Worm (Caenorhabditis elegans): ENCODE results near the gene grl-23.

Gene grl-23

DNA sequence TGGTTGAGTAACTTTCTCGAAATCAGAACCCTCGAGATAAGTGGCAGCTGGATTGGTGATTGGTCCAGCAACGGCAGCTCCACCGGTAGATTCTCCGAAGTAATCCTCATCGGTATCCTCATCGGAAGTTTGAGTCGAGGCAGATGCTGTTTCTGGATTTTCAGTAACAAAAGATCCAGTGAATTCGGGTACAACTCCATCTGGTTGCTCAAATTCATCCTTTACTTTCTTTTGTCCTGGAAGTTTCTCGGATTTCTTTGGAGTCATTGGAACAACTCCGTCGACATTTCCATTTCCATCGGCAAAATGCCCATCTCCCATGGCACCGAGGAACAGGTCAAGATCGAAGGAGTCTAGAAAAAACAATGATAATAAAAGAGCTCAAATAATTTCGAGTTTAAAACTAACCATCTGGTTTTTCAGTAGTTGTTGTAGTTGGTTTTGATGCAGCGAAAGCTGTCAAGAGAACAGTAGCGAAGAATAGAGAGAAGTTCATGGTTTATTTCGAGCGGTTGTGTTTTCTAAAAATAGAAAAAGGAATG is 24.0 kb downstream of the grl-23 start, which contains the start of gene F45D3.4:
Gene F45D3.4 (minus strand): TSS at position 521 of the 542 bp plus-strand sequence.
- TF ChIP-seq dmd-4 (tag; optimal IDR thresholded peaks at IDR 0.05), result no peak
- TF ChIP-seq ama-1 (optimal IDR thresholded peaks at IDR 0.05), result peak; percentile 96

DNA sequence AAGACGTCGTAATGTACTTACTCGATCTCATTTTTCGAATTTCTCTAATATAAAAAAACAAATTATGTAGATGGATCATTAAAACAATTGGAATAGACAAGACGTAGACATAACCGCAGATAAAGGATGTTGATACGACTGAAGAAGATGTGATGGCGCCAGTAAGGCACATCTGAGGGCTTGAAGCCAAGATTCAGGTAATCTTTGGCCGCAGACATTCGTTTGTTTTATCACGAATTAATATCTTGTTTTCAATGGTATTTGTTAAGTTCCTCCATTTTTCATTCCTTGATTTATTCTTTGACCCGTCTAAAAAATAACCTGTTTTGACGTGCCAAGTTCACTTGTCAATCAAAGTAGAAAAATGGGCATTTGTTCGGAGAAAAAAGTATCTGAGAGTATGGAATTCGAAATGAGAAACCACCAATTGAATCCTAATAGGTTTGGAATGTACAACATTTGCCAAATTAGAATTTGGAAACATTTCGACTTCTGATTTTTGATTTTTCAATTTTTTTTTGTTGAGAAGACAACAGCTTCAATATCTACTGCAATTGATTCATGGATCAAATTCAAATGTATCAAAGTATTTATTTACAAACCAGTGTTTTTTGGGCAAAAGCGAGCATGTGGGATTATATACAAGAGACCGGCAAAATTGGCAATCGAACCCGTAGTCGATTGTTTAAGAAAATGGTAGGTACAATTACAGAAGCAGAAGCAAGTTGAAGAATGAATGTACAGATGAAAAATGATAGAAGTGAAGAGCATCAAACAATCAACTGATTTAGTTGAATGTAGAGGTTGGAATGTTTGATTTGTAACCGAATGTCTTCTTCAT is 24.8 kb downstream of the grl-23 start:
- TF ChIP-seq ztf-1 (GFP tag; conservative IDR thresholded peaks at IDR 0.05) (no peak), zag-1 (tag; optimal IDR thresholded peaks at IDR 0.05) (no peak), mbf-1 (tag; optimal IDR thresholded peaks at IDR 0.05) (no peak), gmeb-1 (tag; optimal IDR thresholded peaks at IDR 0.05) (peak; percentile 24), ztf-11 (tag; optimal IDR thresholded peaks at IDR 0.05) (no peak), sma-9 (GFP tag; optimal IDR thresholded peaks at IDR 0.05) (peak; percentile 19), sma-9 (tag; optimal IDR thresholded peaks at IDR 0.05) (no peak), sma-3 (GFP tag; optimal IDR thresholded peaks at IDR 0.05) (peak; percentile 58), F13H6.1 (tag; optimal IDR thresholded peaks at IDR 0.05) (no peak), elt-1 (tag; optimal IDR thresholded peaks at IDR 0.05) (no peak), alr-1 (tag; optimal IDR thresholded peaks at IDR 0.05) (no peak), blmp-1 (tag; optimal IDR thresholded peaks at IDR 0.05; ENCODE audit: insufficient read depth) (no peak), dmd-4 (tag; optimal IDR thresholded peaks at IDR 0.05) (no peak), nhr-25 (tag; optimal IDR thresholded peaks at IDR 0.05) (peak; percentile 11), mdl-1 (tag; optimal IDR thresholded peaks at IDR 0.05) (no peak), nhr-21 (tag; optimal IDR thresholded peaks at IDR 0.05) (peak; percentile 78), lin-13 (GFP tag; optimal IDR thresholded peaks at IDR 0.05) (peak; percentile 42), nhr-129 (tag; optimal IDR thresholded peaks at IDR 0.05) (peak; percentile 46), nhr-11 (tag; optimal IDR thresholded peaks at IDR 0.05) (peak; percentile 58), nhr-237 (tag; optimal IDR thresholded peaks at IDR 0.05) (no peak), elt-3 (tag; optimal IDR thresholded peaks at IDR 0.05) (no peak), ztf-4 (tag; optimal IDR thresholded peaks at IDR 0.05) (no peak), sem-4 (tag; optimal IDR thresholded peaks at IDR 0.05) (peak; percentile 32), ama-1 (optimal IDR thresholded peaks at IDR 0.05) (peak; percentile 94), ZK546.5 (tag; optimal IDR thresholded peaks at IDR 0.05) (no peak), nhr-12 (tag; optimal IDR thresholded peaks at IDR 0.05) (no peak), nhr-23 (tag; optimal IDR thresholded peaks at IDR 0.05) (no peak)

- no peak for TF ChIP-seq mdl-1 (tag; optimal IDR thresholded peaks at IDR 0.05)
- TF ChIP-seq R02D3.7 (tag; optimal IDR thresholded peaks at IDR 0.05), result no peak
- no peak for TF ChIP-seq lsy-2 (tag; optimal IDR thresholded peaks at IDR 0.05)
- TF ChIP-seq nhr-77 (tag; optimal IDR thresholded peaks at IDR 0.05), result no peak
- TF ChIP-seq nhr-21 (tag; optimal IDR thresholded peaks at IDR 0.05), result no peak
- no peak for TF ChIP-seq nhr-23 (tag; optimal IDR thresholded peaks at IDR 0.05)
- TF ChIP-seq mbf-1 (tag; optimal IDR thresholded peaks at IDR 0.05), result no peak
- TF ChIP-seq unc-55 (GFP tag; optimal IDR thresholded peaks at IDR 0.05), result no peak
These were observed 25.9 kb downstream of the grl-23 start for ce11 chrV:12550755-12551154.

DNA sequence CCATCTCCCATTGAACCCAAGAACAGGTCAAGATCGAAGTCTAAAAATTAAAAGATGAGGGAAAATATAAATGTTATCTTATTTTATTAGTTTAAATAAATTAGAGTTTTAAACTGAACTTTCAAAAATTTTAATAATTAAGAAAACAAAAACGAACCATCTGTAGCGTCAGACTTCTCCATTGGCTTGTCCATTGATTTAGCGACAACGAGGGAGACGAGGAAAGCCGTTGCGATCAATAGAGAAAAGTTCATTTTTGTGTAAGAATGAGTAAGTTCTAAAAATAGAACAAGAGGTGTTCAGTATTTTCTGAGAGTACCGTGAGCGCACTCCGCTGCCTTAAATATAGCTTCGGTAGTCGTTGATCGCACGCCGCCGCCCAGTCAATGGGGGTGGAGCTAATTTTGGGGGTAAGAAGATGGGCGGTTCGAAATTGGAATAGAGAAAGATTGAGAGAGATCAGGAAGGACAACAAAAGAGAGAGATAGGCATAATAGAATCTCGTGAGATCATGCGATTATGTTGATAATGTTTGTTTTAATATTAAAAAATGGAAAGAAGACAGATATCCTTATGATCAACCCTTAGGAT is 26.6 kb downstream of the grl-23 start, which contains the start of gene F45D3.3:
Gene F45D3.3 (minus strand): TSS at position 350 of the 591 bp plus-strand sequence.
- TF ChIP-seq sma-9 (GFP tag; optimal IDR thresholded peaks at IDR 0.05) (peak; percentile 24), sma-9 (tag; optimal IDR thresholded peaks at IDR 0.05) (no peak), unc-39 (tag; optimal IDR thresholded peaks at IDR 0.05) (no peak), blmp-1 (tag; optimal IDR thresholded peaks at IDR 0.05; ENCODE audit: insufficient read depth) (peak; percentile 27), sma-3 (GFP tag; optimal IDR thresholded peaks at IDR 0.05) (peak; percentile 43), nhr-6 (tag; optimal IDR thresholded peaks at IDR 0.05) (no peak), F13H6.1 (tag; optimal IDR thresholded peaks at IDR 0.05) (no peak), mdl-1 (tag; optimal IDR thresholded peaks at IDR 0.05) (peak; percentile 22 to 34), lin-13 (GFP tag; optimal IDR thresholded peaks at IDR 0.05) (no peak), egl-27 (tag; optimal IDR thresholded peaks at IDR 0.05) (peak; percentile 25), nhr-21 (tag; optimal IDR thresholded peaks at IDR 0.05) (peak; percentile 79), ama-1 (optimal IDR thresholded peaks at IDR 0.05) (peak; percentile 94), nhr-25 (tag; optimal IDR thresholded peaks at IDR 0.05) (peak; percentile 12)
